Fruit fly (Drosophila melanogaster): Measurements from ENCODE around the gene vret.
A peak's percentile ranks its signal among the peaks of the same experiment; 100 is the strongest.

The vret gene

DNA sequence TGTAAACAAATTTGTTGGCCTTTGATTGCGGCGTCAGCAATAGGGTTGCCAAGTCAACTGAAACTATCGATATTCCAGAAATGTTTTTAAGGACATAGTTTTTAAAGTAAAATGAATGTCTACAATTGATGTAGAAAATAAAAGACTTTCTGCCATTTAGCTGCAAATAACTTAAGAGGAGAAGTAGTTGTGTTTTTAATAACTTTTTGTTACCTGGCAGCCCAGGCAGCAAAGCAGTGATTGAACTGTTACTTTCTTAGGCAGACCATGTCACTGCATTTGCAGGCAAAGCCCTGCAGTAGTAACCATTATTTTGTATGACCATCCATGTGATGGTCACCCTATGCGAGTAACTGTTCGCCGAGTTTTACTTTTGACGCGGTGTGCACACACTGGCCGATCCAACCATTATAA, 5.2 kb upstream of the vret start, which contains the start of the genes rumi, CG7029 and Usp12-46 (continued):
- no peak for TF ChIP-seq tna (GFP tag; IDR thresholded peaks at IDR 0.05; ENCODE audit: partially characterized antibody)
- TF ChIP-seq CG10321 (GFP tag; IDR thresholded peaks at IDR 0.05): peak; percentile 62
- TF ChIP-seq pb (GFP tag; optimal IDR thresholded peaks at IDR 0.05): peak; percentile 80
- no peak for TF ChIP-seq CG1832 (GFP tag; optimal IDR thresholded peaks at IDR 0.05)
- TF ChIP-seq CG11398 (GFP tag; optimal IDR thresholded peaks at IDR 0.05): peak; percentile 84
- peak; percentile 89 for TF ChIP-seq az2 (GFP tag; optimal IDR thresholded peaks at IDR 0.05)
- TF ChIP-seq Myb (GFP tag; optimal IDR thresholded peaks at IDR 0.05): peak; percentile 80
- peak; percentile 73 for TF ChIP-seq CG10959 (GFP tag; IDR thresholded peaks at IDR 0.05)
- peak; percentile 75 for TF ChIP-seq CG4282 (GFP tag; optimal IDR thresholded peaks at IDR 0.05)
- TF ChIP-seq CG12744 (GFP tag; optimal IDR thresholded peaks at IDR 0.05): peak; percentile 81
- TF ChIP-seq exex (tag; optimal IDR thresholded peaks at IDR 0.05): no peak
- TF ChIP-seq en (GFP tag; optimal IDR thresholded peaks at IDR 0.05): peak; percentile 77
- TF ChIP-seq pzg (GFP tag; optimal IDR thresholded peaks at IDR 0.05): peak; percentile 90
- peak; percentile 77 for TF ChIP-seq HHEX (GFP tag; optimal IDR thresholded peaks at IDR 0.05)
- peak; percentile 44 for TF ChIP-seq Hand (GFP tag; optimal IDR thresholded peaks at IDR 0.05)
- peak; percentile 89 for TF ChIP-seq Chrac-16 (GFP tag; optimal IDR thresholded peaks at IDR 0.05)
- peak; percentile 94 for TF ChIP-seq jumu (GFP tag; optimal IDR thresholded peaks at IDR 0.05)
- TF ChIP-seq ro (GFP tag; IDR thresholded peaks at IDR 0.05): no peak
- peak; percentile 89 for TF ChIP-seq sob (GFP tag; IDR thresholded peaks at IDR 0.05)
- peak; percentile 49; the same call in 1 of the 3 replicates for TF ChIP-seq zen2 (GFP tag; IDR thresholded peaks at IDR 0.05; ENCODE audit: partially characterized antibody)
- TF ChIP-seq tll (GFP tag; optimal IDR thresholded peaks at IDR 0.05): peak in 1 of 2 experiments; percentile 35
- TF ChIP-seq Neu2 (GFP tag; optimal IDR thresholded peaks at IDR 0.05; ENCODE audit: borderline replicate concordance): peak; percentile 79
- TF ChIP-seq fd3F (GFP tag; optimal IDR thresholded peaks at IDR 0.05): peak; percentile 79
- TF ChIP-seq CG17328 (GFP tag; IDR thresholded peaks at IDR 0.05): peak; percentile 90
- TF ChIP-seq CG6654 (GFP tag; optimal IDR thresholded peaks at IDR 0.05): peak; percentile 44
- 0 out of 3 replicates have a peak, but pooled peaks have one; percentile 33 for TF ChIP-seq CG2199 (GFP tag; IDR thresholded peaks at IDR 0.05)
- peak; percentile 62; the same call in 1 of the 2 replicates for TF ChIP-seq CG17612 (GFP tag; IDR thresholded peaks at IDR 0.05)
- peak; percentile 90 for TF ChIP-seq fu2 (GFP tag; optimal IDR thresholded peaks at IDR 0.05)
- peak; percentile 90 for TF ChIP-seq CG1602 (GFP tag; optimal IDR thresholded peaks at IDR 0.05)
- TF ChIP-seq abd-A (tag; optimal IDR thresholded peaks at IDR 0.05): no peak
- TF ChIP-seq Hmx (GFP tag; optimal IDR thresholded peaks at IDR 0.05): peak; percentile 72
- TF ChIP-seq vnd (GFP tag; IDR thresholded peaks at IDR 0.05; ENCODE audit: partially characterized antibody): peak; percentile 66; the same call in 2 of the 3 replicates
- TF ChIP-seq CG11723 (GFP tag; optimal IDR thresholded peaks at IDR 0.05): peak; percentile 59
- TF ChIP-seq gcm (GFP tag; optimal IDR thresholded peaks at IDR 0.05): peak; percentile 74
- peak; percentile 75 for TF ChIP-seq Meics (GFP tag; optimal IDR thresholded peaks at IDR 0.05)
- TF ChIP-seq CkIIα-i1 (GFP tag; IDR thresholded peaks at IDR 0.05): no peak
- peak; percentile 71 for TF ChIP-seq onecut (GFP tag; IDR thresholded peaks at IDR 0.05)
- TF ChIP-seq nerfin-2 (GFP tag; IDR thresholded peaks at IDR 0.05; ENCODE audit: partially characterized antibody): peak; percentile 53; the same call in 1 of the 2 replicates
- peak; percentile 99 for TF ChIP-seq sens (GFP tag)
- peak; percentile 88 for TF ChIP-seq CG9932 (GFP tag; IDR thresholded peaks at IDR 0.05)
- peak; percentile 90 for TF ChIP-seq CG1647 (GFP tag; optimal IDR thresholded peaks at IDR 0.05)
- TF ChIP-seq Camta (GFP tag; optimal IDR thresholded peaks at IDR 0.05): peak; percentile 90
- peak; percentile 53; the same call in 1 of the 2 replicates for TF ChIP-seq CG11696 (GFP tag; IDR thresholded peaks at IDR 0.05)
- TF ChIP-seq stc (GFP tag; IDR thresholded peaks at IDR 0.05): peak; percentile 78
- peak; percentile 86 for TF ChIP-seq Ssrp (tag; optimal IDR thresholded peaks at IDR 0.05)
- TF ChIP-seq ase (GFP tag; IDR thresholded peaks at IDR 0.05): peak; percentile 81
- peak; percentile 76 for TF ChIP-seq ttk (GFP tag; IDR thresholded peaks at IDR 0.05)
- peak; percentile 52; the same call in 2 of the 3 replicates for TF ChIP-seq CG6175 (GFP tag; IDR thresholded peaks at IDR 0.05)
- TF ChIP-seq Atf3 (GFP tag; optimal IDR thresholded peaks at IDR 0.05): peak; percentile 88
- peak; percentile 83 for TF ChIP-seq sna (GFP tag; IDR thresholded peaks at IDR 0.05; ENCODE audit: partially characterized antibody)
- peak; percentile 87 for TF ChIP-seq CG8089 (GFP tag; optimal IDR thresholded peaks at IDR 0.05)

Measured in whole organism, embryonic.